Worm (Caenorhabditis elegans) whole organism, late embryonic: ENCODE measurements around the gene cyp-33C1.

Experiments used
- ama-1 ChIP-seq: fragments of 150-350 bp; optimal IDR thresholded peaks from 2 replicates; lab custom pipeline; 2014
- elt-4 ChIP-seq: sonication (generic microtip); optimal IDR thresholded peaks from 2 replicates; lab custom pipeline; 2016; ENCODE audit warnings: missing genetic modification characterization, missing compliant biosample characterization
- hlh-13 ChIP-seq: fragments of 200-800 bp; sonication (Bioruptor generic); optimal IDR thresholded peaks from 2 replicates; lab custom pipeline; 2018; ENCODE audit warnings: mild to moderate bottlenecking, missing genetic modification characterization, missing compliant biosample characterization
- mec-3 ChIP-seq: sonication (generic microtip); optimal IDR thresholded peaks from 2 replicates; lab custom pipeline; 2016; ENCODE audit warnings: borderline replicate concordance, missing genetic modification characterization, missing compliant biosample characterization
- nhr-232 ChIP-seq: sonication (generic microtip); optimal IDR thresholded peaks from 2 replicates; lab custom pipeline; 2016; ENCODE audit warnings: missing genetic modification characterization, missing compliant biosample characterization
- pqm-1 ChIP-seq: sonication (generic microtip); optimal IDR thresholded peaks from 2 replicates; lab custom pipeline; 2016; ENCODE audit warnings: missing genetic modification characterization, missing compliant biosample characterization
- sox-4 ChIP-seq: sonication (generic microtip); optimal IDR thresholded peaks from 2 replicates; lab custom pipeline; 2017; ENCODE audit warnings: mild to moderate bottlenecking, missing genetic modification characterization, inconsistent platforms, missing compliant biosample characterization
- tbx-2 ChIP-seq: sonication (generic microtip); optimal IDR thresholded peaks from 2 replicates; lab custom pipeline; 2016; ENCODE audit warnings: missing genetic modification characterization, missing compliant biosample characterization
- zip-5 ChIP-seq: sonication (generic microtip); optimal IDR thresholded peaks from 2 replicates; lab custom pipeline; 2016; ENCODE audit warnings: missing genetic modification characterization, missing compliant biosample characterization

- no peak for TF ChIP-seq hlh-13 (GFP tag; lab: Kevin White, UChicago)
- TF ChIP-seq mec-3 (tag; lab: Kevin White, UChicago): no peak
- no peak for TF ChIP-seq ama-1 (lab: Kevin White, UChicago)
- no peak for TF ChIP-seq zip-5 (tag; lab: Kevin White, UChicago)
- no peak for TF ChIP-seq pqm-1 (tag; lab: Kevin White, UChicago)
- TF ChIP-seq nhr-232 (tag; lab: Kevin White, UChicago): no peak
- no peak for TF ChIP-seq elt-4 (tag; lab: Kevin White, UChicago)
- no peak for TF ChIP-seq tbx-2
- TF ChIP-seq sox-4 (tag; lab: Kevin White, UChicago): no peak
Measured at ce11 chrV:2221764-2222163, 42.5 kb downstream of the cyp-33C1 start, which contains the start of gene nhr-128.
